Worm (Caenorhabditis elegans) whole organism, L1 larva: ENCODE data around the gene odr-7.

ENCODE experiments used
- ceh-8 ChIP-seq: fragments of 200-800 bp; sonication (Bioruptor generic); optimal IDR thresholded peaks from 2 replicates; lab custom pipeline; 2018; ENCODE audit warnings: mild to moderate bottlenecking, missing genetic modification characterization, moderate library complexity, missing compliant biosample characterization
- lin-15B ChIP-seq: fragments of 150-350 bp; sonication (generic microtip); optimal IDR thresholded peaks from 3 replicates; lab custom pipeline; 2014; ENCODE audit warnings: missing biosample characterization, missing genetic modification characterization
- pqm-1 ChIP-seq: sonication (generic microtip); optimal IDR thresholded peaks from 3 replicates; lab custom pipeline; 2017; ENCODE audit warnings: missing biosample characterization, missing genetic modification characterization
- unc-30 ChIP-seq: sonication (generic microtip); optimal IDR thresholded peaks from 2 replicates; lab custom pipeline; 2017; ENCODE audit warnings: missing biosample characterization, missing genetic modification characterization
- ztf-11 ChIP-seq, 2 experiments: sonication (generic microtip); optimal IDR thresholded peaks; 2 replicates each; lab custom pipeline; 2016 to 2017; ENCODE audit warnings: missing genetic modification characterization in 2 of 2, missing biosample characterization in 1 of 2, missing compliant biosample characterization in 1 of 2

ce11 chrX:12434086-12434485 is 27.4 kb downstream of the odr-7 start, which contains the start of gene tsct-1:
- no peak for TF ChIP-seq lin-15B (tag; lab: Kevin White, UChicago)
- TF ChIP-seq ceh-8 (GFP tag; lab: Kevin White, UChicago): no peak
- no peak for TF ChIP-seq unc-30 (tag; lab: Kevin White, UChicago)
- no peak for TF ChIP-seq pqm-1 (tag; lab: Kevin White, UChicago)
- TF ChIP-seq ztf-11 (tag; optimal IDR thresholded peaks at IDR 0.05; lab: Kevin White, UChicago): no peak
